Fruit fly (Drosophila melanogaster): ENCODE data around the gene CG3699.

DNA sequence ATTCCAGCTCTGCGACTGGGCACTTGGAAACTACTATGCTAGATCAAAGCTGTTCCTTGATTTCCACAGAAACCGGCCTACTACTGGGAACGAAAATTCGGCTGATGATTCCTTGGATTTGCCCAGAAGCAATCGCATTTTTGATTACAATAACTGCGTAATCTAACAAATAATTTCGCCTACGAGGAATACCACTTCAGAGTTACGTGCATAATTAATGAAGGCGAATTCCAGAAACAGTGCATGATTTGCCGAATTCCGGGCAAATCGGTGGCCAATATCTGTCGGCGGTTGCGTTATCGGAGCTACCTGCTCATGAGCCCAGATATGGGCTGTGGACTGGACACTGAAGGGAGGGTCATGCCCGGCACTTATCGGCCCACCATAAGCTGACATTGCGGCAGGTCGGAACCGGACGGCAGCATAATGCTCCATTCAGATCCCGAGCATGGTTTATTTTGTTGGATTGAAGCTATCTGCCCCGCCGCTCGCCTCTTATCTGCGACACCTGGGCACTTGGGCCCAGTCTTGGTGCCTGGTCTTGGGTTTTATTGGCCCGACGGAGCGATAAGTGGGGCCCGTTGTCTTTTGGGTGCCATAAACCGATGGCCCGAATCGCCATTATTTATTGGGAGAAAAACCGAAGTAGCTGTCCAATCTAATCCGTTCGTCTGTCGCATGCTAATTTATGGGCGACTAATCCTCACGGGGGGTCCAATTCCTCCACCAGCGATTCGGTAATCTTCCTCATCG lies 17.1 kb downstream of the CG3699 start, which contains the start of gene CG3708:
- TF ChIP-seq NFAT (GFP tag; IDR thresholded peaks at IDR 0.05) (no peak), nom (GFP tag; optimal IDR thresholded peaks at IDR 0.05) (no peak), pb (GFP tag; optimal IDR thresholded peaks at IDR 0.05) (no peak), amos (GFP tag; IDR thresholded peaks at IDR 0.05; ENCODE audit: partially characterized antibody) (no peak), gsb-n (tag; optimal IDR thresholded peaks at IDR 0.05) (no peak), slbo (GFP tag; IDR thresholded peaks at IDR 0.05) (no peak), CG10147 (GFP tag; optimal IDR thresholded peaks at IDR 0.05) (no peak), CG4282 (GFP tag; optimal IDR thresholded peaks at IDR 0.05) (no peak), CG17829 (tag; optimal IDR thresholded peaks at IDR 0.05) (no peak), CG13894 (tag; optimal IDR thresholded peaks at IDR 0.05) (no peak), h (optimal IDR thresholded peaks at IDR 0.05) (no peak)

Measured in whole organism, embryonic.